Worm (Caenorhabditis elegans) whole organism, L1 larva: ENCODE results near the gene F42E8.1.

Source experiments
- C04F5.9 ChIP-seq: sonication (generic microtip); optimal IDR thresholded peaks from 2 replicates; lab custom pipeline; 2016; ENCODE audit warnings: missing genetic modification characterization, missing compliant biosample characterization
- aly-2 ChIP-seq: fragments of 150-350 bp; optimal IDR thresholded peaks from 2 replicates; lab custom pipeline; 2014; ENCODE audit warnings: missing biosample characterization, missing genetic modification characterization
- elt-2 ChIP-seq: sonication (generic microtip); optimal IDR thresholded peaks from 2 replicates; lab custom pipeline; 2016; ENCODE audit warnings: missing genetic modification characterization, mild to moderate bottlenecking, inconsistent platforms, missing compliant biosample characterization, missing genetic modification reagents
- fkh-10 ChIP-seq: sonication (generic microtip); optimal IDR thresholded peaks from 2 replicates; lab custom pipeline; 2017; ENCODE audit warnings: missing biosample characterization, missing genetic modification reagents, missing genetic modification characterization
- fkh-4 ChIP-seq: sonication (generic microtip); optimal IDR thresholded peaks from 2 replicates; lab custom pipeline; 2016; ENCODE audit warnings: missing compliant biosample characterization, missing genetic modification characterization, borderline replicate concordance
- jun-1 ChIP-seq: fragments of 150-350 bp; optimal IDR thresholded peaks from 2 replicates; lab custom pipeline; 2014; ENCODE audit warnings: missing biosample characterization, missing genetic modification reagents, missing genetic modification characterization
- nhr-84 ChIP-seq: sonication (generic microtip); optimal IDR thresholded peaks from 2 replicates; lab custom pipeline; 2017; ENCODE audit warnings: missing biosample characterization, missing genetic modification characterization
- rnt-1 ChIP-seq: sonication (generic microtip); optimal IDR thresholded peaks from 2 replicates; lab custom pipeline; 2016; ENCODE audit warnings: mild to moderate bottlenecking, missing genetic modification characterization, moderate library complexity, missing compliant biosample characterization
- unc-62 ChIP-seq: fragments of 150-350 bp; optimal IDR thresholded peaks from 2 replicates; lab custom pipeline; 2014; ENCODE audit warnings: missing biosample characterization, missing genetic modification reagents, missing genetic modification characterization
- zag-1 ChIP-seq: fragments of 150-350 bp; optimal IDR thresholded peaks from 2 replicates; lab custom pipeline; 2014; ENCODE audit warnings: missing biosample characterization, missing genetic modification characterization

DNA sequence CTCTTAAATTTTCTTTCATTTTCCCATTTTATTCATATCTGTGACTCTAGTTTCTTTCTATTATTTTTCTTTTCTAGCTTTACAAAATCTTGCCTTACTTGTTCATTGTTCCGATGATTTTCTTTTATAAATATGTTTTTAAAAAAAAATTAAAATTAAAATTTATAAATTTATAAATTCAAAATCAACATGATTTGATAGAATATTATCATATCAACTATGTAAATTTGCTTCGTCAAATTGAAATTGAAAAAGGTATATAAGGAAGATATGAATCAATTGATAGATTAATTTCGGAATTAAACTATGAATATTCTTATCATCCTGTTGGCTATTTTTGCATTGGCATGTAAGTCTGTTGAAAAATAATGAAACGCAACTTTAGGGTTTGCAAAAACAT, 28.7 kb upstream of the F42E8.1 start, which contains the start of gene W07G4.1:
- TF ChIP-seq unc-62 (GFP tag; lab: Kevin White, UChicago) (no peak), aly-2 (tag; lab: Kevin White, UChicago) (no peak), rnt-1 (tag; lab: Kevin White, UChicago) (no peak), fkh-10 (GFP tag; lab: Kevin White, UChicago) (no peak), fkh-4 (tag; lab: Kevin White, UChicago) (no peak), nhr-84 (no peak), elt-2 (no peak), jun-1 (no peak), zag-1 (no peak), C04F5.9 (tag; lab: Kevin White, UChicago) (no peak)
